Fruit fly (Drosophila melanogaster): ENCODE results near the gene CG11755.

Gene CG11755

dm6 chr3R:8670529-8671491, 5.9 kb upstream of the CG11755 start, which contains the start of gene p (continued):
- TF ChIP-seq nerfin-1 (tag; optimal IDR thresholded peaks at IDR 0.05) (peak; percentile 57), CG17359 (tag; optimal IDR thresholded peaks at IDR 0.05) (peak; percentile 71), yki (optimal IDR thresholded peaks at IDR 0.05) (no peak), Max (GFP tag; optimal IDR thresholded peaks at IDR 0.05) (no peak), rib (GFP tag; IDR thresholded peaks at IDR 0.05) (peak; percentile 53), CG4282 (GFP tag; optimal IDR thresholded peaks at IDR 0.05) (no peak), CG1529 (GFP tag; optimal IDR thresholded peaks at IDR 0.05) (no peak), CG10959 (GFP tag; IDR thresholded peaks at IDR 0.05) (no peak), CG12219 (GFP tag; optimal IDR thresholded peaks at IDR 0.05) (peak; percentile 3), chn (GFP tag; optimal IDR thresholded peaks at IDR 0.05) (peak; percentile 36), CG9876 (GFP tag; optimal IDR thresholded peaks at IDR 0.05) (peak; percentile 27), CG1024 (GFP tag; IDR thresholded peaks at IDR 0.05) (no peak), CG1832 (GFP tag; optimal IDR thresholded peaks at IDR 0.05) (no peak), CG12769 (tag; optimal IDR thresholded peaks at IDR 0.05) (no peak), ci (GFP tag; IDR thresholded peaks at IDR 0.05) (peak; percentile 66; the same call in 1 of the 3 replicates), Taf1 (GFP tag; IDR thresholded peaks at IDR 0.05) (no peak), CG13424 (tag; optimal IDR thresholded peaks at IDR 0.05) (peak; percentile 31), fd64A (GFP tag; optimal IDR thresholded peaks at IDR 0.05) (peak; percentile 38), MESR4 (GFP tag; optimal IDR thresholded peaks at IDR 0.05) (no peak), CG12104 (GFP tag; optimal IDR thresholded peaks at IDR 0.05) (no peak), lilli (GFP tag; optimal IDR thresholded peaks at IDR 0.05) (peak; percentile 46), caup (GFP tag; optimal IDR thresholded peaks at IDR 0.05; ENCODE audit: severe bottlenecking) (peak; percentile 61), trh (GFP tag; optimal IDR thresholded peaks at IDR 0.05) (no peak), fu2 (GFP tag; optimal IDR thresholded peaks at IDR 0.05) (peak; percentile 45), tup (GFP tag; optimal IDR thresholded peaks at IDR 0.05) (no peak), CG9609 (GFP tag; optimal IDR thresholded peaks at IDR 0.05) (peak; percentile 0), sens-2 (GFP tag; IDR thresholded peaks at IDR 0.05) (peak; percentile 68), CG6854 (GFP tag; optimal IDR thresholded peaks at IDR 0.05) (no peak), Nf-YB (GFP tag; optimal IDR thresholded peaks at IDR 0.05) (no peak), CG4424 (GFP tag; optimal IDR thresholded peaks at IDR 0.05) (peak; percentile 34), HLH3B (GFP tag; IDR thresholded peaks at IDR 0.05) (peak; percentile 28; the same call in 1 of the 2 replicates), Lim3 (GFP tag; IDR thresholded peaks at IDR 0.05) (no peak), CG9215 (GFP tag; IDR thresholded peaks at IDR 0.05) (no peak), Blimp-1 (GFP tag; optimal IDR thresholded peaks at IDR 0.05) (peak; percentile 34), CG14710 (tag; optimal IDR thresholded peaks at IDR 0.05) (peak; percentile 6), CG30431 (GFP tag; optimal IDR thresholded peaks at IDR 0.05) (no peak), Awh (GFP tag; IDR thresholded peaks at IDR 0.05) (0 out of 2 replicates have a peak, but pooled peaks have one; percentile 46), Hsf (GFP tag; optimal IDR thresholded peaks at IDR 0.05) (peak; percentile 50), toy (GFP tag; IDR thresholded peaks at IDR 0.05) (no peak), CG15696 (tag; optimal IDR thresholded peaks at IDR 0.05) (peak; percentile 40), luna (GFP tag; optimal IDR thresholded peaks at IDR 0.05) (no peak), gfzf (GFP tag; optimal IDR thresholded peaks at IDR 0.05) (no peak), CG10654 (GFP tag; optimal IDR thresholded peaks at IDR 0.05) (no peak), stwl (tag; optimal IDR thresholded peaks at IDR 0.05) (peak; percentile 50), Asciz (GFP tag; optimal IDR thresholded peaks at IDR 0.05) (peak; percentile 36), phol (tag; optimal IDR thresholded peaks at IDR 0.05) (peak; percentile 38), CG8924 (tag; optimal IDR thresholded peaks at IDR 0.05) (peak; percentile 21), CG12236 (GFP tag; optimal IDR thresholded peaks at IDR 0.05) (peak; percentile 35), CG10209 (GFP tag; optimal IDR thresholded peaks at IDR 0.05) (peak; percentile 43)

All from whole organism, embryonic.